Fruit fly (Drosophila melanogaster) whole organism, wandering third instar larva: Measurements from ENCODE around the gene CG43083.
A peak's percentile ranks its signal among the peaks of the same experiment; 100 is the strongest.

Experiments used
- Abd-B ChIP-seq: fragments of >200 bp; optimal IDR thresholded peaks from 2 replicates; lab custom pipeline; 2017; ENCODE audit warnings: missing biosample characterization, missing genetic modification characterization
- CG32264 ChIP-seq: fragments of 200-800 bp; sonication (Bioruptor generic); optimal IDR thresholded peaks from 2 replicates; lab custom pipeline; 2016; ENCODE audit warnings: missing biosample characterization, missing genetic modification characterization
- CG9705 ChIP-seq: fragments of 200-800 bp; sonication (Bioruptor generic); optimal IDR thresholded peaks from 2 replicates; lab custom pipeline; 2018; ENCODE audit warnings: missing biosample characterization, mild to moderate bottlenecking, missing genetic modification characterization
- CrebA ChIP-seq: fragments of 200-800 bp; sonication (Bioruptor generic); optimal IDR thresholded peaks from 2 replicates; lab custom pipeline; 2016; ENCODE audit warnings: missing biosample characterization, mild to moderate bottlenecking, missing genetic modification characterization, borderline replicate concordance
- Dfd ChIP-seq: fragments of >200 bp; optimal IDR thresholded peaks from 2 replicates; lab custom pipeline; 2017; ENCODE audit warnings: missing biosample characterization, missing genetic modification characterization
- Dif ChIP-seq: fragments of 200-275, 200-300 bp; sonication (Bioruptor generic); optimal IDR thresholded peaks from 2 replicates; lab custom pipeline; 2018; ENCODE audit warnings: missing biosample characterization, missing genetic modification characterization; ENCODE audit not compliant: partially characterized antibody
- GATAd ChIP-seq: sonication (Bioruptor generic); optimal IDR thresholded peaks from 2 replicates; lab custom pipeline; 2016; ENCODE audit warnings: missing biosample characterization, missing genetic modification characterization
- HLH106 ChIP-seq: fragments of 200-800 bp; optimal IDR thresholded peaks from 3 replicates; lab custom pipeline; 2019; ENCODE audit warnings: missing biosample characterization, mild to moderate bottlenecking, missing genetic modification characterization, moderate library complexity
- Hnf4 ChIP-seq: fragments of 200-800 bp; sonication (Bioruptor generic); optimal IDR thresholded peaks from 2 replicates; lab custom pipeline; 2016; ENCODE audit warnings: missing biosample characterization, mild to moderate bottlenecking, missing genetic modification characterization
- Hr78 ChIP-seq: fragments of >200 bp; optimal IDR thresholded peaks from 2 replicates; lab custom pipeline; 2017; ENCODE audit warnings: missing biosample characterization, missing genetic modification characterization
- Hr83 ChIP-seq: fragments of 200-300 bp; sonication (Bioruptor generic); optimal IDR thresholded peaks from 2 replicates; lab custom pipeline; 2016; ENCODE audit warnings: missing biosample characterization, mild to moderate bottlenecking, missing genetic modification characterization, moderate library complexity; ENCODE audit not compliant: poor library complexity, severe bottlenecking
- Jra ChIP-seq: sonication (Bioruptor generic); optimal IDR thresholded peaks from 2 replicates; lab custom pipeline; 2016; ENCODE audit warnings: missing biosample characterization, missing genetic modification characterization
- Mio ChIP-seq: sonication (Bioruptor generic); optimal IDR thresholded peaks from 2 replicates; lab custom pipeline; 2016; ENCODE audit warnings: missing biosample characterization, missing genetic modification characterization
- Myc ChIP-seq: fragments of >200 bp; optimal IDR thresholded peaks from 2 replicates; lab custom pipeline; 2017
- N ChIP-seq: fragments of >200 bp; optimal IDR thresholded peaks from 2 replicates; lab custom pipeline; 2018; ENCODE audit warnings: missing biosample characterization, missing external identifiers, missing genetic modification characterization
- OdsH ChIP-seq: fragments of 200-800 bp; sonication (Bioruptor generic); optimal IDR thresholded peaks from 2 replicates; lab custom pipeline; 2016; ENCODE audit warnings: missing biosample characterization, mild to moderate bottlenecking, missing genetic modification characterization
- Rel ChIP-seq, 2 experiments: fragments of 200-800 bp; sonication (Bioruptor generic) in 1 of 2; optimal IDR thresholded peaks; 2 replicates in 1 of 2; 3 replicates in 1 of 2; lab custom pipeline; 2016 to 2019; ENCODE audit warnings: mild to moderate bottlenecking in 2 of 2, missing biosample characterization in 2 of 2, missing genetic modification characterization in 2 of 2, moderate library complexity in 1 of 2
- Sp1 ChIP-seq: fragments of 200-800 bp; sonication (Bioruptor generic); optimal IDR thresholded peaks from 3 replicates; lab custom pipeline; 2019; ENCODE audit warnings: missing biosample characterization, mild to moderate bottlenecking, missing genetic modification characterization, moderate library complexity
- Vsx2 ChIP-seq: fragments of 200-300, 225-300 bp; sonication (Bioruptor generic); optimal IDR thresholded peaks from 2 replicates; lab custom pipeline; 2018; ENCODE audit warnings: missing biosample characterization, missing genetic modification characterization; ENCODE audit not compliant: partially characterized antibody
- br ChIP-seq: fragments of 200-800 bp; sonication (Bioruptor generic); optimal IDR thresholded peaks from 2 replicates; lab custom pipeline; 2016; ENCODE audit warnings: missing biosample characterization, missing genetic modification characterization
- dl ChIP-seq, 2 experiments: fragments of 175-275, 200-275 bp in 1 of 2; fragments of 200-275 bp in 1 of 2; sonication (Bioruptor generic); optimal IDR thresholded peaks; lab custom pipeline; 2018; ENCODE audit warnings: mild to moderate bottlenecking in 2 of 2, missing biosample characterization in 2 of 2, missing genetic modification characterization in 2 of 2, moderate library complexity in 2 of 2; ENCODE audit not compliant: partially characterized antibody in 2 of 2, insufficient read depth in 1 of 2
- dmrt93B ChIP-seq: fragments of 200-800 bp; sonication (Bioruptor generic); optimal IDR thresholded peaks from 2 replicates; lab custom pipeline; 2018; ENCODE audit warnings: missing biosample characterization, mild to moderate bottlenecking, missing genetic modification characterization
- dsf ChIP-seq: sonication (Bioruptor generic); optimal IDR thresholded peaks from 2 replicates; lab custom pipeline; 2016; ENCODE audit warnings: missing biosample characterization, missing genetic modification characterization, borderline replicate concordance
- ey ChIP-seq: fragments of 200-800 bp; sonication (Bioruptor generic); optimal IDR thresholded peaks from 2 replicates; lab custom pipeline; 2016; ENCODE audit warnings: missing biosample characterization, missing genetic modification characterization
- foxo ChIP-seq, 2 experiments: fragments of 200-800 bp; sonication (Bioruptor generic); optimal IDR thresholded peaks; 2 replicates in 1 of 2; 3 replicates in 1 of 2; lab custom pipeline; 2016 to 2017; ENCODE audit warnings: missing biosample characterization in 2 of 2, missing genetic modification characterization in 2 of 2
- fru ChIP-seq: fragments of 200-800 bp; sonication (Bioruptor generic); optimal IDR thresholded peaks from 3 replicates; lab custom pipeline; 2016; ENCODE audit warnings: missing biosample characterization, mild to moderate bottlenecking, missing genetic modification characterization
- h ChIP-seq: fragments of 200-800 bp; sonication (Bioruptor generic); optimal IDR thresholded peaks from 3 replicates; lab custom pipeline; 2016; ENCODE audit warnings: missing biosample characterization, mild to moderate bottlenecking, missing genetic modification characterization
- jim ChIP-seq: fragments of 175-275, 200-325 bp; sonication (Bioruptor generic); optimal IDR thresholded peaks from 2 replicates; lab custom pipeline; 2016; ENCODE audit warnings: missing biosample characterization, mild to moderate bottlenecking, missing genetic modification characterization
- lola ChIP-seq: fragments of >200 bp; optimal IDR thresholded peaks from 2 replicates; lab custom pipeline; 2017; ENCODE audit warnings: missing biosample characterization, missing genetic modification characterization
- pan ChIP-seq: fragments of >200 bp; optimal IDR thresholded peaks from 2 replicates; lab custom pipeline; 2017
- psq ChIP-seq: fragments of 200-800 bp; sonication (Bioruptor generic); optimal IDR thresholded peaks from 3 replicates; lab custom pipeline; 2017; ENCODE audit warnings: missing biosample characterization, mild to moderate bottlenecking, missing genetic modification characterization, moderate library complexity
- rgr ChIP-seq: fragments of 200-800 bp; sonication (Bioruptor generic); optimal IDR thresholded peaks from 3 replicates; lab custom pipeline; 2016; ENCODE audit warnings: missing biosample characterization, mild to moderate bottlenecking, missing genetic modification characterization
- sv ChIP-seq: fragments of 200-800 bp; sonication (Bioruptor generic); optimal IDR thresholded peaks from 3 replicates; lab custom pipeline; 2016; ENCODE audit warnings: missing biosample characterization, missing genetic modification characterization
- tai ChIP-seq: sonication (Bioruptor generic); optimal IDR thresholded peaks from 2 replicates; lab custom pipeline; 2016; ENCODE audit warnings: missing biosample characterization, missing genetic modification characterization
- woc ChIP-seq: sonication (Bioruptor generic); optimal IDR thresholded peaks from 2 replicates; lab custom pipeline; 2016; ENCODE audit warnings: missing biosample characterization, mild to moderate bottlenecking, missing genetic modification characterization

Gene CG43083

DNA sequence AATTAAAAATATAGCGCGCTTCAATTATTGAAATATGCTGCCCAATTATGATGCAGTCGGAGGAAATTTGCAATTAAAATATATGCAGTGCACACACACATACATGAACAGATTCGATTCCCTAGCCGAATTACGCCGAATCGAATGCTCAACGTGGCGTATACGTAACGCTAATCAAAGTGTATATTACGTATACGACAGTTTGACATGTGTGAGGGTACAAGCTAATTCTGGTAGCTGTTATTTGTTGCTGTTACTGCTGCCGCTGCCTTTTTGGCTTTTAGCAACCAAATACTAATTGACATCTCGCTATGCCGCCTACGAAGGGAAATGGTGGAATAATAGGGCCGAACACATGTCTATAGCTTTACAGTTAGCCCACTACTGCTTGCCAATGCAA, 21.1 kb upstream of the CG43083 start:
- TF ChIP-seq pan, result no peak
- TF ChIP-seq CrebA (GFP tag; lab: Kevin White, UChicago), result no peak
- TF ChIP-seq Hr78, result no peak
- no peak for TF ChIP-seq woc (GFP tag; lab: Kevin White, UChicago)
- TF ChIP-seq rgr (GFP tag; lab: Kevin White, UChicago), result no peak
- no peak for TF ChIP-seq Dfd (GFP tag; lab: Kevin White, UChicago)
- TF ChIP-seq Hnf4 (GFP tag; lab: Kevin White, UChicago), result no peak
- TF ChIP-seq, all 38 proteins: peak for 0

DNA sequence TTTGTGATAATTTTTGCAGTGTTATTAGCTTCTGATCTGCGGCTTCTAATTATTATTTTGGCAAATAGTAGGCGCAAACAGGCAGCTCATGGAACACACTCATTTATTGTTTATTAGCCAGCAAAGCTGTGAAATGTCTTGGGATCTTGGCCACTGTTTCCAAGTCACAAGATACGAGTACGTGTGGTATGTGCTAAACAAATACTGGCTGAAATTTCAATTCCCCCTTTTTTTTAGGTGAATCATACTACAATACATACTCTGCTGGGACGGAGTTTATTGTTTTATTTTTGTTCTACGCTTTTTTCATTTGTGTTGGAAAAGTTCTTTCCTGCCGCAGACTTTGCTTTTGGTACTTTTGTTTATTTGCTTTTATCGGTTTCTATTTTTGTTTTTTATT, 17.3 kb upstream of the CG43083 start:
- TF ChIP-seq Rel (GFP tag; optimal IDR thresholded peaks at IDR 0.05; lab: Kevin White, UChicago) (no peak), Rel (tag; optimal IDR thresholded peaks at IDR 0.05; lab: Kevin White, UChicago) (peak; percentile 33), CG9705 (no peak)

DNA sequence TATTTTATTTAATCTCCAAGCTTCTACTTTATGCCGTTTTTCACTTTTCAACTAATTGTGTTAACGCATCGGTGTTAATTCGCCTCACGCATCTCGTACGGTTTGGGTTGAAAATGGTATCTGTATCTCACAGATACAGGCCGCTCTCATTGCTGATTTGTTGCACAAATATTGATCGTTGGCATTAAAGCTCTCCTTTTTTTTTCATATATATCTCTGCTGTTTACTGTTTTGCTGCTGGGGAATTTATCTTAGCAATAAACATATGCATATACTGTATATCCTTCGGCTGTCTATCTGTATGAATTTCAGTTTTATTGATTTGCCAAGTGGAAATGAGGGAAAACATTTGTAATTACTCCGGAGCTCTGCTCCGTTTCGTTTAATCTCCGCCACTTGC, 15.7 kb upstream of the CG43083 start:
- TF ChIP-seq Sp1 (GFP tag; lab: Kevin White, UChicago) (peak; percentile 13), rgr (GFP tag; lab: Kevin White, UChicago) (peak; percentile 14), Hr83 (no peak), jim (GFP tag; lab: Kevin White, UChicago) (no peak), Abd-B (GFP tag; lab: Kevin White, UChicago) (no peak), Hr78 (no peak), br (GFP tag; lab: Kevin White, UChicago) (peak; percentile 32), ey (no peak), psq (GFP tag; lab: Kevin White, UChicago) (no peak)

DNA sequence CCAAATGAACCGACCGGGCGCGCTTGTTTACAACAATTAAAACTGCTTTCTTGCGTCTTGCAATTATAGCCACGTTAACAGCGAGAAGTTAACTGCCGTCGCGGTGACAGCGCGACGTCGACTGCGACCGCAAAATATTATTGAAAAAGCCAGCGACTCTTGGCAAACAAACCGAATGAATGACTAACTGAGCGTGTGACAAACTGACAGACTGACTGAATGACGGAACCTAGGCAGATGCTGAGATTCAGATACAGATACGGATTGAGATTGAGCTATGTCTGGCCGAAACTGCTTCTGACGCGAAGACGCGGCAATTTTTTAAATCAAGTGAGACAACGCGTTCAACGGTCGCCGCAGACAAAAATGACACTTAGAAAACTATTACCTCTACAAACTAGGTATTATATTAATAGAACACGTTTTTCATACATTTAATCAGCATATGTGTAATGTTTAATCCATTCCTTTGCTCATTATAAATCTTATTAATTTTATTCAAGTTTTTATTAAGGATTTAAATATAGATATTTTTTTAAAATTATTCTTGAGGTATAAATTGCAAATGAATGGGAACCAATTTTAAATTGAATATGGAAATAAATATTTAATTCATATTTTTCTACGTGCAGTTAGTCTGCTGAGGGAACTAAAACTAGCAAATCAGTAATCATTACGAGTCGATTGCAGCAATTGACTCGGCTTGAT, 13.8 kb upstream of the CG43083 start:
- TF ChIP-seq woc (GFP tag; lab: Kevin White, UChicago) (no peak), OdsH (GFP tag; lab: Kevin White, UChicago) (no peak)

DNA sequence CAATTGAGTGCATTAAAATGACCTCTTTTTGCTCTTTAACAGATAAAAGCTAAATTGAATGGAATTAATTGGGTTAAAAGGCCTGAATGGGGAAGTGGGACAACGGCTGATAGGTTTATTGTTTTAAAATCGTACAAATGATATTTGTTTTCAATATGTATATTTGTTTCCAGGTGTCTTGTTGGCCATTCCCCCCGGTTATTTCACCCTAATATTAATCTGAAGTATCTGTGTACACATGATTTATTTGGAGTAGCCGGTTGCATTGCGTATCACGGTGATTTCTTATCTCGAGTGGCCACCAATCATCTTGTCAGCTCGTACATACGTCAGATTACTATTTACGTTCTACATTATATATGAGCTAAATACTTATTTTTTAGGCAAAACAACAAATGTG, 12.0 kb upstream of the CG43083 start:
- TF ChIP-seq jim (GFP tag; lab: Kevin White, UChicago) (no peak), h (GFP tag; lab: Kevin White, UChicago) (peak; percentile 26)
- TF ChIP-seq, all 38 proteins: peak for 1

DNA sequence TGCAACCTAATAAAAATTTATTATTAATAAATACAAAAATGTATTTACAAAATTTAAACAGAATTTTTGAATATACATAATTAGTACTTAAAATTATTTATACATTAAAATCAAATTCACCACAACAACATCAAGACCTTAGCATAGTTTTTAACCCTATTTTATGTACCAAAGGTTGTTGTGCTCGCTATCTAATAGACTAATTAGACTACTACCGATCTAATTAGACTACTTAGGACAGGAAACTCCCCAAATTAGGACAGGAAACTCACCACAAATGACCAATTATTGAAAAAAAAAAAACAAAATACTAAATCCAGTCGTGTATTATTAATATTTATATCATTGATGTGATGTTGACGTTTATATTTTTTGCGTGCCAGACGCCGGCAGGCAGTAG, 11.4 kb upstream of the CG43083 start:
- no peak for TF ChIP-seq tai (GFP tag; lab: Kevin White, UChicago)
- TF ChIP-seq CG32264 (GFP tag; lab: Kevin White, UChicago), result no peak
- no peak for TF ChIP-seq h (GFP tag; lab: Kevin White, UChicago)
- no peak for TF ChIP-seq dsf
- TF ChIP-seq HLH106, result no peak
- no peak for TF ChIP-seq Hr83
- no peak for TF ChIP-seq psq (GFP tag; lab: Kevin White, UChicago)
- no peak for TF ChIP-seq N
- no peak for TF ChIP-seq OdsH (GFP tag; lab: Kevin White, UChicago)
- TF ChIP-seq Hr78, result no peak
- no peak for TF ChIP-seq Abd-B (GFP tag; lab: Kevin White, UChicago)
- TF ChIP-seq dmrt93B (GFP tag; lab: Kevin White, UChicago), result no peak
- no peak for TF ChIP-seq Mio
- no peak for TF ChIP-seq Myc
- no peak for TF ChIP-seq br (GFP tag; lab: Kevin White, UChicago)

DNA sequence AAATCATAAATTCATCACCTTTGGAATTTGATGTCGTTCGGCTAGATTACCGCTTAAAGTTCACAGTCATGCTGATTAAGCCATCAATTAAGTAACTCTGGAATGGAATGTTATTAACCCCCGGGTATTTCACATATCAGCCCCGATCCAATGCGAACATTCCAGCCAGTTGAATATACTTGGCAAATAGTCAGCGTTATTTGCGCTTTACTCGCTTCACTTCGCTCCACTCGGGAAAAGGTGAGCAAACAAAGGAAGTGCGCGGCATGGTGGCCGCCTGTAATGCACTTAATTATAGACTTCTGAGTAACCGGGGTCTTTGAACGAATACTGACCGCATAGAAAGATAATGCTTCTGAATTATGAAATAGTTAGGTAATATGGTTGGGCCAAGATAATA, 10.8 kb upstream of the CG43083 start:
- TF ChIP-seq jim (GFP tag; lab: Kevin White, UChicago) (peak; percentile 11), sv (GFP tag; lab: Kevin White, UChicago) (no peak), psq (GFP tag; lab: Kevin White, UChicago) (no peak), GATAd (no peak), Jra (peak; percentile 11), Sp1 (GFP tag; lab: Kevin White, UChicago) (no peak), dsf (no peak), N (no peak), br (GFP tag; lab: Kevin White, UChicago) (peak; percentile 39), dl (GFP tag; optimal IDR thresholded peaks at IDR 0.05; lab: Kevin White, UChicago; ENCODE audit: insufficient read depth in 1 of 2, partially characterized antibody in 2 of 2) (no peak), Hnf4 (GFP tag; lab: Kevin White, UChicago) (peak; percentile 49), ey (no peak), CrebA (GFP tag; lab: Kevin White, UChicago) (no peak), foxo (GFP tag; optimal IDR thresholded peaks at IDR 0.05; lab: Kevin White, UChicago) (peak in 1 of 2 experiments; percentile 21), dmrt93B (GFP tag; lab: Kevin White, UChicago) (no peak), fru (GFP tag; lab: Kevin White, UChicago) (peak; percentile 47), Dif (GFP tag; lab: Kevin White, UChicago) (no peak), Vsx2 (no peak), CG32264 (GFP tag; lab: Kevin White, UChicago) (no peak), HLH106 (no peak), Mio (no peak), lola (no peak)
